Fruit fly (Drosophila melanogaster): ENCODE data around the gene CG7565.

dm6 chr3L:8056740-8057253 lies 34.8 kb downstream of the CG7565 start:
- no peak for TF ChIP-seq Hr78 (GFP tag; optimal IDR thresholded peaks at IDR 0.05)
- TF ChIP-seq Myc (optimal IDR thresholded peaks at IDR 0.05): no peak
- no peak for TF ChIP-seq dl (GFP tag; optimal IDR thresholded peaks at IDR 0.05; ENCODE audit: insufficient read depth in 1 of 2, partially characterized antibody in 2 of 2)

All from whole organism, wandering third instar larva.